Fruit fly (Drosophila melanogaster) whole organism, pupa: ENCODE measurements around the gene Trf4-2.

Source experiments
- CG10348 ChIP-seq: fragments of 200-800 bp; sonication (Bioruptor generic); IDR thresholded peaks from 2 replicates; pipeline ENCODE4 v1.3.6; 2022; ENCODE audit warnings: missing biosample characterization, missing genetic modification characterization
- CG13204 ChIP-seq: fragments of 200-800 bp; sonication (Bioruptor generic); optimal IDR thresholded peaks from 2 replicates; lab custom pipeline; 2018; ENCODE audit warnings: missing biosample characterization, mild to moderate bottlenecking, missing genetic modification characterization, moderate library complexity
- CG32121 ChIP-seq: fragments of 200-800 bp; sonication (Bioruptor generic); IDR thresholded peaks from 2 replicates; pipeline ENCODE4 v1.3.6; 2022; ENCODE audit warnings: missing biosample characterization, missing genetic modification characterization
- CG34367 ChIP-seq: fragments of 200-800 bp; sonication (Bioruptor generic); optimal IDR thresholded peaks from 2 replicates; lab custom pipeline; 2018; ENCODE audit warnings: missing biosample characterization, mild to moderate bottlenecking, missing genetic modification characterization
- CG4496 ChIP-seq: fragments of 200-800 bp; sonication (Bioruptor generic); IDR thresholded peaks from 3 replicates; pipeline ENCODE4 v1.3.6; 2022; ENCODE audit warnings: missing biosample characterization, missing genetic modification characterization
- Pif1A ChIP-seq: fragments of 200-800 bp; sonication (Bioruptor generic); optimal IDR thresholded peaks from 3 replicates; lab custom pipeline; 2016; ENCODE audit warnings: missing biosample characterization, missing genetic modification characterization
- gl ChIP-seq: fragments of 200-800 bp; sonication (Bioruptor generic); optimal IDR thresholded peaks from 2 replicates; lab custom pipeline; 2018; ENCODE audit warnings: missing biosample characterization, mild to moderate bottlenecking, missing genetic modification characterization

DNA sequence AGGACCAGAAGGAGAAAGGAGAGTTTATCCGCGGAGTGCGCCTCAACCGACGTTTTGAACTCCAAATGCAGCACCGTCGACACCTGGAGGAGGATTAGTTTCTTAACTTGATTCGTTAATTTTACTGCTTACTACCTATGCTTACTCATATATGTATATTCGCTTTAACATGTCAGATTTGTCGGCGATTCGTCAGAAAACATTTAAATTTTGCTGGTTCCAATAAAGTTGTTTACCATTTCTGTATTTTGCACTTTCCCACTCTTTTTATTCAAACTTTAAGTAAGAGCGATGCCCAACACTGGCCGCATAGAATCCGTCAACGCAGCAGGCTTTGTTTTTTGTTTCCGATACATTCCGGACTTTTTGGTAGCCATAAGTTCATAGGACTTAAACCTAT is at the start of gene Trf4-2:
- TF ChIP-seq CG32121 (GFP tag; lab: Robert Waterston, UW) (no peak), CG10348 (GFP tag; lab: Robert Waterston, UW) (no peak), CG34367 (tag; lab: Kevin White, UChicago) (no peak), CG4496 (no peak), gl (tag; lab: Kevin White, UChicago) (no peak), CG13204 (GFP tag; lab: Kevin White, UChicago) (no peak), Pif1A (GFP tag; lab: Kevin White, UChicago) (no peak)
